Worm (Caenorhabditis elegans) whole organism, L2 larva: Measurements from ENCODE around the gene B0416.3.

Experiments
- F13H6.1 ChIP-seq: sonication (generic microtip); optimal IDR thresholded peaks from 2 replicates; lab custom pipeline; 2016; ENCODE audit warnings: missing genetic modification characterization, missing compliant biosample characterization
- ZK546.5 ChIP-seq: sonication (generic microtip); optimal IDR thresholded peaks from 2 replicates; lab custom pipeline; 2017; ENCODE audit warnings: missing biosample characterization, missing genetic modification characterization
- alr-1 ChIP-seq: fragments of 150-350 bp; optimal IDR thresholded peaks from 2 replicates; lab custom pipeline; 2014; ENCODE audit warnings: missing biosample characterization, missing genetic modification characterization
- aly-2 ChIP-seq: fragments of 150-350 bp; optimal IDR thresholded peaks from 2 replicates; lab custom pipeline; 2014; ENCODE audit warnings: missing biosample characterization, missing genetic modification characterization
- ama-1 ChIP-seq: fragments of 150-350 bp; optimal IDR thresholded peaks from 2 replicates; lab custom pipeline; 2018; ENCODE audit warnings: inconsistent platforms
- ceh-16 ChIP-seq: fragments of 150-350 bp; optimal IDR thresholded peaks from 2 replicates; lab custom pipeline; 2014; ENCODE audit warnings: missing biosample characterization, missing genetic modification characterization
- crh-2 ChIP-seq: sonication (generic microtip); optimal IDR thresholded peaks from 2 replicates; lab custom pipeline; 2017; ENCODE audit warnings: missing biosample characterization, missing genetic modification characterization
- dmd-4 ChIP-seq: sonication (generic microtip); optimal IDR thresholded peaks from 2 replicates; lab custom pipeline; 2017; ENCODE audit warnings: missing biosample characterization, missing genetic modification characterization
- elt-1 ChIP-seq: fragments of 150-350 bp; optimal IDR thresholded peaks from 2 replicates; lab custom pipeline; 2014; ENCODE audit warnings: missing biosample characterization, missing genetic modification characterization
- fos-1 ChIP-seq: fragments of 150-350 bp; optimal IDR thresholded peaks from 2 replicates; lab custom pipeline; 2014; ENCODE audit warnings: missing biosample characterization, missing genetic modification characterization
- lin-11 ChIP-seq: fragments of 150-350 bp; sonication (generic microtip); optimal IDR thresholded peaks from 2 replicates; lab custom pipeline; 2014; ENCODE audit warnings: missing biosample characterization, missing genetic modification characterization, inconsistent platforms, mixed read lengths
- lin-39 ChIP-seq: fragments of 150-350 bp; optimal IDR thresholded peaks from 2 replicates; lab custom pipeline; 2014; ENCODE audit warnings: missing biosample characterization, missing genetic modification reagents, missing genetic modification characterization
- lsy-2 ChIP-seq, 2 experiments: fragments of 150-350 bp in 1 of 2; sonication (generic microtip) in 1 of 2; optimal IDR thresholded peaks; 2 replicates each; lab custom pipeline; 2014 to 2017; ENCODE audit warnings: missing biosample characterization in 2 of 2, missing genetic modification characterization in 2 of 2
- mbf-1 ChIP-seq: sonication (generic microtip); optimal IDR thresholded peaks from 2 replicates; lab custom pipeline; 2017; ENCODE audit warnings: missing biosample characterization, missing genetic modification characterization
- nhr-10 ChIP-seq: sonication (generic microtip); optimal IDR thresholded peaks from 2 replicates; lab custom pipeline; 2017; ENCODE audit warnings: missing biosample characterization, missing genetic modification characterization
- nhr-12 ChIP-seq: fragments of 150-350 bp; optimal IDR thresholded peaks from 2 replicates; lab custom pipeline; 2014; ENCODE audit warnings: missing biosample characterization, missing genetic modification characterization
- nhr-129 ChIP-seq: fragments of 150-350 bp; optimal IDR thresholded peaks from 2 replicates; lab custom pipeline; 2014; ENCODE audit warnings: missing biosample characterization, missing genetic modification characterization
- nhr-21 ChIP-seq: fragments of 150-350 bp; optimal IDR thresholded peaks from 2 replicates; lab custom pipeline; 2014; ENCODE audit warnings: missing biosample characterization, missing genetic modification characterization
- nhr-23 ChIP-seq: fragments of 150-350 bp; optimal IDR thresholded peaks from 2 replicates; lab custom pipeline; 2014; ENCODE audit warnings: missing biosample characterization, missing genetic modification reagents, missing genetic modification characterization
- nhr-237 ChIP-seq: fragments of 150-350 bp; optimal IDR thresholded peaks from 2 replicates; lab custom pipeline; 2014; ENCODE audit warnings: missing biosample characterization, missing genetic modification characterization
- nhr-25 ChIP-seq: fragments of 150-350 bp; sonication (generic microtip); optimal IDR thresholded peaks from 3 replicates; lab custom pipeline; 2014; ENCODE audit warnings: missing biosample characterization, missing genetic modification characterization
- nhr-77 ChIP-seq: fragments of 150-350 bp; optimal IDR thresholded peaks from 2 replicates; lab custom pipeline; 2014; ENCODE audit warnings: missing biosample characterization, missing genetic modification characterization
- peb-1 ChIP-seq: fragments of 150-350 bp; optimal IDR thresholded peaks from 2 replicates; lab custom pipeline; 2014; ENCODE audit warnings: missing biosample characterization, missing genetic modification characterization
- sem-4 ChIP-seq: fragments of 150-350 bp; optimal IDR thresholded peaks from 2 replicates; lab custom pipeline; 2014; ENCODE audit warnings: missing biosample characterization, missing genetic modification reagents, missing genetic modification characterization
- sma-9 ChIP-seq, 2 experiments: fragments of 150-350 bp in 1 of 2; sonication (generic microtip) in 1 of 2; optimal IDR thresholded peaks; 2 replicates each; lab custom pipeline; 2014 to 2016; ENCODE audit warnings: missing genetic modification characterization in 2 of 2, mild to moderate bottlenecking in 1 of 2, missing biosample characterization in 1 of 2, missing compliant biosample characterization in 1 of 2, missing genetic modification reagents in 1 of 2, moderate library complexity in 1 of 2
- snpc-4 ChIP-seq: fragments of 150-350 bp; optimal IDR thresholded peaks from 2 replicates; lab custom pipeline; 2014; ENCODE audit warnings: missing biosample characterization, missing genetic modification characterization
- unc-39 ChIP-seq: fragments of 150-350 bp; optimal IDR thresholded peaks from 2 replicates; lab custom pipeline; 2014; ENCODE audit warnings: missing biosample characterization, missing genetic modification characterization
- unc-55 ChIP-seq: fragments of 150-350 bp; sonication (generic microtip); optimal IDR thresholded peaks from 3 replicates; lab custom pipeline; 2014; ENCODE audit warnings: missing biosample characterization, missing genetic modification reagents, missing genetic modification characterization
- zag-1 ChIP-seq: fragments of 150-350 bp; optimal IDR thresholded peaks from 2 replicates; lab custom pipeline; 2014; ENCODE audit warnings: missing biosample characterization, missing genetic modification characterization
- ztf-1 ChIP-seq: fragments of 200-800 bp; sonication (Bioruptor generic); conservative IDR thresholded peaks from 2 replicates; pipeline ENCODE4 v1.3.6; 2022; ENCODE audit warnings: missing genetic modification characterization, missing compliant biosample characterization
- ztf-11 ChIP-seq: sonication (generic microtip); optimal IDR thresholded peaks from 2 replicates; lab custom pipeline; 2017; ENCODE audit warnings: missing biosample characterization, missing genetic modification characterization
- ztf-4 ChIP-seq: fragments of 150-350 bp; optimal IDR thresholded peaks from 2 replicates; lab custom pipeline; 2014; ENCODE audit warnings: missing biosample characterization, missing genetic modification characterization

Gene B0416.3

ce11 chrX:9248083-9248805 is 43.2 kb upstream of the B0416.3 start:
- TF ChIP-seq crh-2 (tag; lab: Kevin White, UChicago), result peak; percentile 6
- TF ChIP-seq zag-1 (tag; lab: Kevin White, UChicago), result no peak
- TF ChIP-seq sma-9 (GFP tag; optimal IDR thresholded peaks at IDR 0.05; lab: Kevin White, UChicago), result peak; percentile 29
- TF ChIP-seq sma-9 (tag; optimal IDR thresholded peaks at IDR 0.05; lab: Kevin White, UChicago), result no peak
- TF ChIP-seq nhr-21 (tag; lab: Kevin White, UChicago), result peak; percentile 47
- TF ChIP-seq nhr-129 (tag; lab: Kevin White, UChicago), result peak; percentile 39

DNA sequence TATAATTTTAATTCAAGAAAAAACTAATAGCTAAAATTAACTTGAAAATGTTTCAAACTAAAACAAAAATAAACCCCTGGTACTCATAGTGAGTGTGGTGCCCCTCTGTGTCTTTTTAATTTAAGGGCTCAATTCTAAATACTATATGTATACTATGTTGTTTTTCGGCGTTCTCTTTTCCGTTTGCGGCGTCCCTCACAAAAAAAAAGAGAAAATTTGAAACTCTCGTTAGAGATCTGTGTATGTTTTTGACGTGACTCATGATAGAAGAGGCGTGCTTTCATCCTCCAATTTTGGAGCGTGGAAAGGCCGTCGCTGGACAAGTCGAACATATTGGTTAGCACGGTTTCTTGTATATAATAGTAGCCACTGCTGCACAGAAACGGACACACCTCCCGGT is 40.0 kb upstream of the B0416.3 start, which contains the start of gene pes-8:
TSS of gene pes-8 (plus strand) at position 301 of the 400 bp plus-strand sequence.
- TF ChIP-seq sma-9 (GFP tag; optimal IDR thresholded peaks at IDR 0.05; lab: Kevin White, UChicago) (no peak), sma-9 (tag; optimal IDR thresholded peaks at IDR 0.05; lab: Kevin White, UChicago) (no peak), mbf-1 (tag; lab: Kevin White, UChicago) (no peak), fos-1 (no peak), alr-1 (tag; lab: Kevin White, UChicago) (no peak), ztf-4 (tag; lab: Kevin White, UChicago) (no peak), nhr-12 (no peak), ama-1 (lab: Kevin White, UChicago) (no peak), unc-39 (no peak), ceh-16 (tag; lab: Kevin White, UChicago) (no peak), F13H6.1 (tag; lab: Kevin White, UChicago) (no peak), nhr-129 (tag; lab: Kevin White, UChicago) (no peak), nhr-23 (tag; lab: Kevin White, UChicago) (no peak)

DNA sequence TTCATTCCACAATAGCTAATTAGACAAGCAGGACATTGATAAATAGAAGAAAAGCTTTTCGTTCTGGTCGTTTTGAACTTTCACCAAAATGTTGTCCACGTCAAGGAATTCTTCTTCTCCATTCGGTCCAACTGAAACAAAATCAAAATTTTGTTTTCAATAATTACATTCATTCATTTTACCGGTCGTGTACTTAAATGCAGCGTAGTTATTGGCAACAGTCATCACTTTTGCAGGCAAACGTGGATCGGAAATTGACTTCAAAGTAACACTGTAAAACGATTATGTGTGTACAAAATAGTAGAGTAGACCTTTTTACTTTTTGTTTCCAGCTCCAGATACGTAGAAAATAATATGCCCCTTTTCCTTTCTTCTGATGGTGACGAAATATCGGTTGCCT is 35.5 kb upstream of the B0416.3 start:
- no peak for TF ChIP-seq ztf-1
- TF ChIP-seq lin-11 (tag; lab: Kevin White, UChicago), result no peak
- TF ChIP-seq unc-55 (GFP tag; lab: Kevin White, UChicago), result no peak
- no peak for TF ChIP-seq elt-1
- TF ChIP-seq nhr-10, result no peak
- no peak for TF ChIP-seq unc-39
- no peak for TF ChIP-seq nhr-237 (tag; lab: Kevin White, UChicago)
- TF ChIP-seq lsy-2 (tag; optimal IDR thresholded peaks at IDR 0.05; lab: Kevin White, UChicago), result no peak
- no peak for TF ChIP-seq nhr-25 (tag; lab: Kevin White, UChicago)
- no peak for TF ChIP-seq mbf-1 (tag; lab: Kevin White, UChicago)
- TF ChIP-seq aly-2, result no peak
- no peak for TF ChIP-seq sem-4 (tag; lab: Kevin White, UChicago)
- no peak for TF ChIP-seq dmd-4 (tag; lab: Kevin White, UChicago)
- no peak for TF ChIP-seq snpc-4 (tag; lab: Kevin White, UChicago)
- TF ChIP-seq zag-1 (tag; lab: Kevin White, UChicago), result no peak
- TF ChIP-seq ztf-11, result no peak
- no peak for TF ChIP-seq nhr-77
- TF ChIP-seq ztf-4 (tag; lab: Kevin White, UChicago), result no peak
- TF ChIP-seq, all 48 proteins: peak for 0

DNA sequence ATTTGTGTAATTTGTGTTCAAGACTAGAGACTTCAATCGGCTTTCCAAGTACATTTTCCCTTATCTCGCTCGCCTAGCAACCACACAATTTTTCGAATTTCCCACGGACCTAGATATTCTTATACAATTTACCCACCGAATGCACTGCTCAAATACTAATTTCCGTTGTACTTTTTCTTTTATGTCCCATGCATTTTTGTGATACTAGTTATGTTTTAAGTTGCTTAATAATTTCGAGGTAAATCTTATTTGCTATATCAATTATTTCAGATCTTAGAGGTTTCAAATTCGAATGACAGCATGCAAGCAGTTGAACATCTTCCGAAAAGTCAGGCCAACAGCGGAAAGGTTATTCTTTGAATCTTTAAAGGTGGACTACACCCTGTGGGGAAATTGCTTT is 31.9 kb upstream of the B0416.3 start, which contains the start of gene F18G5.1:
TSS of gene F18G5.1 (plus strand) at position 301 of the 400 bp plus-strand sequence.
- TF ChIP-seq alr-1 (tag; lab: Kevin White, UChicago), result no peak
- TF ChIP-seq elt-1, result no peak
- no peak for TF ChIP-seq F13H6.1 (tag; lab: Kevin White, UChicago)
- TF ChIP-seq sem-4 (tag; lab: Kevin White, UChicago), result no peak
- no peak for TF ChIP-seq lin-39 (tag; lab: Kevin White, UChicago)
- no peak for TF ChIP-seq nhr-25 (tag; lab: Kevin White, UChicago)
- TF ChIP-seq ceh-16 (tag; lab: Kevin White, UChicago), result no peak
- no peak for TF ChIP-seq nhr-77
- no peak for TF ChIP-seq nhr-12
- no peak for TF ChIP-seq lin-11 (tag; lab: Kevin White, UChicago)
- TF ChIP-seq, all 48 proteins: peak for 0

- no peak for TF ChIP-seq ama-1 (lab: Kevin White, UChicago)
- TF ChIP-seq nhr-23 (tag; lab: Kevin White, UChicago), result no peak
- no peak for TF ChIP-seq ZK546.5
- TF ChIP-seq crh-2 (tag; lab: Kevin White, UChicago), result no peak
- TF ChIP-seq nhr-237 (tag; lab: Kevin White, UChicago), result no peak
- TF ChIP-seq peb-1 (tag; lab: Kevin White, UChicago), result no peak
- no peak for TF ChIP-seq lin-39 (tag; lab: Kevin White, UChicago)
These were observed 29.7 kb upstream of the B0416.3 start for ce11 chrX:9261626-9262189.
